Fruit fly (Drosophila melanogaster) S2 (cell line): ENCODE results near the gene CG6012.

Experiments used
- CG8478 ChIP-seq: fragments of >200 bp; optimal IDR thresholded peaks from 2 replicates; lab custom pipeline; 2018
- CTCF ChIP-seq, 2 experiments: fragments of >200 bp; optimal IDR thresholded peaks; 2 replicates each; lab custom pipeline; 2018

CG6012 gene

dm6 chr2L:16861126-16861525 lies at the start of gene CG6012:
CG6012 (minus strand) TSS chr2L:16861489.
- TF ChIP-seq CTCF (optimal IDR thresholded peaks at IDR 0.05; lab: Kevin White, UChicago) (no peak), CG8478 (lab: Kevin White, UChicago) (no peak)

dm6 chr2L:16910177-16910576 lies 48.9 kb upstream of the CG6012 start, which contains the start of gene ApepP:
ApepP (minus strand) TSS chr2L:16910418.
- no peak for TF ChIP-seq CTCF (optimal IDR thresholded peaks at IDR 0.05; lab: Kevin White, UChicago)
- TF ChIP-seq CG8478 (lab: Kevin White, UChicago), result no peak

DNA sequence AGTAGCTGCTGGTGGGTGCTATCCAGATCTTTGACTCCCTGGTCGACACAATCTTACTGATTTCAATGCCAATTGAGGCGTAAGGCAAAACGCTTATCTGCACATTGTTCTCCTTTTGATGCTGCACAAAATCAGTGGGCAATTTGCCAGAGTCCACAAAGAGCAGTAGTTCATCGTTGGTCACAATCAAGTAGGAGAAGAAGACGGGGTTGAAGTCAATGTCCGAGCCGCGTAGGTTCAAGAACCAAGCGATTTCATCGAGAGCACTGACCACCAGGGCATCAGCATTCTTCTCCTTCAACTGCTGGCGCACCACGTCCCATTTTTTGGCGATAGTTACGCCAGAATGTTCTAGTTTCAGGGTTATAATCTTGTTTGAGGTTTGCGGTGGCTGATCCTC lies 48.0 kb upstream of the CG6012 start:
- no peak for TF ChIP-seq CG8478 (lab: Kevin White, UChicago)
- no peak for TF ChIP-seq CTCF (optimal IDR thresholded peaks at IDR 0.05; lab: Kevin White, UChicago)

- no peak for TF ChIP-seq CG8478 (lab: Kevin White, UChicago)
- no peak for TF ChIP-seq CTCF (optimal IDR thresholded peaks at IDR 0.05; lab: Kevin White, UChicago)
Observed at dm6 chr2L:16902003-16902402, 40.7 kb upstream of the CG6012 start, which contains the start of gene CG12288. CG12288 (minus strand) TSS chr2L:16902218.

DNA sequence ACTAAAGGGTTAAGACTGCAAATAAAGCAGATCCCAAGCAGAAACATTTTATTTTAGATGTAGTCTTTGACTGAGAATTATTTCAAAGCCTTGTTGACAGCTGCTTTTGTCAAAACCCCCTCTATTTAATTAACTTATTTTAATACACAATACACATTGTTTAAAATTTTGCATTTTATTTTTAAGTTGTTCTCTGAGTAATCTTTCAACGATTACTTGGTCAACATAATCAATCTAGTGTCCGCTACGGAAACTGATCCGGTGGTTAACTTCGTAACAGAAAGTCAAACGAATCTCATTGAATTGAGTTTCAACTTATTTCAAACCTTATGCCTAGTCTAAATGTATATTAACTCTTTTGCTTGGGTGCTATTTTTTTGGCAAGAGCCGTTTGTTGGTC lies 39.1 kb upstream of the CG6012 start, which contains the start of gene CG31805:
Gene CG31805 (minus strand): TSS at position 101 of the 400 bp plus-strand sequence.
- TF ChIP-seq CTCF (optimal IDR thresholded peaks at IDR 0.05; lab: Kevin White, UChicago), result no peak
- no peak for TF ChIP-seq CG8478 (lab: Kevin White, UChicago)

- no peak for TF ChIP-seq CTCF (optimal IDR thresholded peaks at IDR 0.05; lab: Kevin White, UChicago)
- no peak for TF ChIP-seq CG8478 (lab: Kevin White, UChicago)
Observed at dm6 chr2L:16889608-16890007, 28.3 kb upstream of the CG6012 start, which contains the start of gene CG42556. CG42556 (plus strand) TSS chr2L:16889908.

dm6 chr2L:16888574-16889376 lies 27.5 kb upstream of the CG6012 start:
- TF ChIP-seq CG8478 (lab: Kevin White, UChicago) (no peak), CTCF (optimal IDR thresholded peaks at IDR 0.05; lab: Kevin White, UChicago) (no peak)

DNA sequence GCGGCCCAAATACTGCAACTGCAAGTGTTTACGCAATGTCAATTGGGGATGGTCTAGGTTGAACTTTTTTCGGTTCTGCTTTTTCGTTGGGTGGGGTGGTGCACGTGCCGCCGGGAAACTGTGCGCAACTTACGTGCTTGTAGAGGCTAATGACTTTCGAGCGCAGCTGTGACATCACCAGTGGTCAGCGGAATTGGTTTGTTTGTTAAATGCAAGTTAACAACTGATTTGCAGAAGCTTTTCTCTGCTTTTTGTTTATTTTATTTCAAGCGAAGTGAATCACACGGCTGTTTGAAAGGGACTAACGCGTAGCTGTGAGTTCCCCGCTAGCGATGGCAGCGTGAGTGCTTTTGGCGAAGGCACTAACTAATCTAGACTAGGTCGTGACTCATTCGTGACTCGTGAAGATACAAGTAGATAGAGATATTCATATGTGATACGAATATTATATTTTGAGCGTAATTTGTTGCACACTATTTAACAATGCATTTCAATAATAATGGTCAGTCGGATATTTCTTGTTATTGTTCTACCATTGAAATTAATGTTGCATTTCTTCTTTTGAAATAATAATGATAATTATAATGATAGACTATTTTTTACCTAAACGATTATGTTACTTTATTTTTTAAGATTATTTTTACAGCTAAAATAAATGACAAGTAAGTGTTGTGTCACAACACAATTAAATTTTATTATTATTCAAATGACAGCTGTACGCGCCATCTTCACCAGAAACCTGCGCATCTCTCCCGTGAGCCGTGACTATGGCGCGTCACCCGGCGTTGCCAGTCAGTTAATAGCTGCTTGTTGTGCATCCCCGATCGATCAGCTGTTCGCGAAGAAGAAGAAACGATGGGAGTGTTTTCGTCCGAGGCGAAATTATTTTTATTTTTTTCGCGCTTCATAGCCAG lies 26.6 kb upstream of the CG6012 start, which contains the start of the genes osi and tweek:
Gene osi (minus strand): TSS at position 307 of the 914 bp plus-strand sequence.
Gene tweek (plus strand): TSS at position 831 of the 914 bp plus-strand sequence.
- peak in 1 of 2 experiments; percentile 1 for TF ChIP-seq CTCF (optimal IDR thresholded peaks at IDR 0.05; lab: Kevin White, UChicago)
- no peak for TF ChIP-seq CG8478 (lab: Kevin White, UChicago)

DNA sequence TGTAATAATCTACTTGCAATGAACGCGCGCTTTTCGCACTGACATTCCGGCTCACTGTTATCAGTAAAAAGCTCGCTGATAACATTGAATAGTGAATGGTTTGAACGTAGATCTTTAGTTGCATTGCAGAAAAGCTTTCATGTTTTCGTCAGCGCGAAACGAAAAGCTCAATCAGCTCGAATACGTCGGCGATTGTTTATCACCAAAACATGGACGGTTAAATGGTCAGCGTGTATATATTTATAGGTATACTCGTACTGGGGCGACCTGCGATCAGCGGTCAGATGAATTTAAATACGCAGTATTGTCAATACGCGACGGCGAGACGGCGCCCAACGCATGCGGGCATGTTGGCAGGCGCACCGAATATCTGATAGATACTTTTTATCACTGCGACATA lies 25.2 kb upstream of the CG6012 start:
- TF ChIP-seq CTCF (optimal IDR thresholded peaks at IDR 0.05; lab: Kevin White, UChicago) (no peak), CG8478 (lab: Kevin White, UChicago) (no peak)

DNA sequence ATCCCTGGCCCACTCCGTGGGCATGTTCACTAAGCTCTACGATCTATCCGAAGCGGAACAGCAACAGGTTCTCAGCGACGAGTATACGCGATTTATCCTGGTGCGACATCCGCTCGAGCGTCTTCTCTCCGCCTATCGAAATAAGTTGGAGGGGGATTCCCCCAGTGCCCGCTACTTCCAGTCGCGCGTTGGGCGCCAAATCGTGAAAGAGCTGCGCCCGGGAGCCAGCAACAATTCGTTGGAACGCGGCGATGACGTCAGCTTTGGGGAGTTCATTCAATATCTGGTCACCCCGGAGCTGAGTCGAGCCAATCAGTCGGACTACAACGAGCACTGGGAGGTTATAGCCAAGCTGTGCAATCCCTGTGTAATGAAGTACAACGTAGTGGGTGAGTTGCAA lies 24.1 kb upstream of the CG6012 start:
- TF ChIP-seq CTCF (optimal IDR thresholded peaks at IDR 0.05; lab: Kevin White, UChicago) (no peak), CG8478 (lab: Kevin White, UChicago) (no peak)

DNA sequence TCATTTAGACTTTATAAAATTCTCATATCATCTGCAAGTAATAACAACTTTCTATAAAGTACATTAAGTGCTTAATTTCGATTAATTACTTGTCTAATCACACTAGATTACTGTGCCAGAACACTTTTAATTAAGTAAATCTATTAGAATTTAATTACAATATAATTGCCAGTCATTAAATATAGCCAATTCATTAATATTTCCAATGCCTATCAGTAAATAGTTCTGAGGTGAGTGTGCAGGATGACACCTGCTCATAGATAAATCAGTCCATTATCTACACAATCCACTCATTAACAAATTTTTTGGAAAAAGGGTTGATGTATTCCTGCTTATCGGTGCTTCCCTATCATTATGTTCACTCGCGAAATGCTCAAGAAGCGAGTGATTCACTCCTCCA lies 23.4 kb upstream of the CG6012 start:
- TF ChIP-seq CTCF (optimal IDR thresholded peaks at IDR 0.05; lab: Kevin White, UChicago) (no peak), CG8478 (lab: Kevin White, UChicago) (no peak)

- no peak for TF ChIP-seq CTCF (optimal IDR thresholded peaks at IDR 0.05; lab: Kevin White, UChicago)
- no peak for TF ChIP-seq CG8478 (lab: Kevin White, UChicago)
Observed at dm6 chr2L:16882871-16883849, 21.9 kb upstream of the CG6012 start.

DNA sequence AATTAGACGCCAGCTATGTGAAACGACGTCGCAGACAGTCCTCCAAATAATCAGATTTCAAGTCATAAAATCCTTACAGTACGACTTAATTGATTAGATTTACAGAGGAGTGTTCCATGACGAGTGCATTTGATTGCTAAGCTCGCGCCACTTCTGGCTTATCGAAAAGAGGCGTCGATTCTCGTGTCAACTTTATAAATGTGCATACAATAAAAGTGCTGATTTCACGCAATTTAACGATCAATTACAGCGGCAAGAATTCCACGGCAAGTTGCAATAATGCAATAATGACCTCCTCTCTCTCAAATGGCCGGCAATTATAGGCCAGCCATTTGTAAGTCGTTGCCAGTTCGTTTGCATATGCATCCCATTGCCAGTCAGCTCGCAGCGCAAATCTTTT lies 21.1 kb upstream of the CG6012 start:
- TF ChIP-seq CG8478 (lab: Kevin White, UChicago) (no peak), CTCF (optimal IDR thresholded peaks at IDR 0.05; lab: Kevin White, UChicago) (no peak)
